Fruit fly (Drosophila melanogaster) whole organism, embryonic: Measurements from ENCODE around the gene mio.

Experiments used
- ATbp ChIP-seq: fragments of 200-800 bp; sonication (Bioruptor generic); optimal IDR thresholded peaks from 2 replicates; lab custom pipeline; 2017; ENCODE audit warnings: missing biosample characterization, mild to moderate bottlenecking, missing genetic modification characterization, missing genetic modification reagents
- Aef1 ChIP-seq: fragments of 200-800 bp; sonication (Bioruptor generic); IDR thresholded peaks from 3 replicates; pipeline ENCODE4 v1.3.6; 2022; ENCODE audit warnings: missing biosample characterization, missing genetic modification characterization
- Atf6 ChIP-seq: fragments of 200-800 bp; sonication (Bioruptor generic); IDR thresholded peaks from 2 replicates; pipeline ENCODE4 v1.3.6; 2022; ENCODE audit warnings: missing biosample characterization, missing genetic modification characterization
- Bteb2 ChIP-seq: fragments of 200-800 bp; sonication (Bioruptor generic); optimal IDR thresholded peaks from 2 replicates; lab custom pipeline; 2016; ENCODE audit warnings: missing biosample characterization, missing genetic modification characterization
- CG10959 ChIP-seq: fragments of 200-800 bp; sonication (Bioruptor generic); IDR thresholded peaks from 2 replicates; pipeline ENCODE4 v1.3.6; 2022; ENCODE audit warnings: missing biosample characterization, missing genetic modification characterization
- CG11696 ChIP-seq: fragments of 200-800 bp; sonication (Bioruptor generic); IDR thresholded peaks from 2 replicates; pipeline ENCODE4 v1.3.6; 2022; ENCODE audit warnings: missing biosample characterization, missing genetic modification characterization
- CG14014 ChIP-seq: fragments of 200-800 bp; sonication (Bioruptor generic); IDR thresholded peaks from 2 replicates; pipeline ENCODE4 v1.3.6; 2022; ENCODE audit warnings: missing biosample characterization, missing genetic modification characterization
- CG14965 ChIP-seq: fragments of 200-800 bp; sonication (Bioruptor generic); optimal IDR thresholded peaks from 2 replicates; lab custom pipeline; 2016; ENCODE audit warnings: missing biosample characterization, missing genetic modification characterization, borderline replicate concordance
- CG15011 ChIP-seq: fragments of 200-800 bp; sonication (Bioruptor generic); optimal IDR thresholded peaks from 3 replicates; lab custom pipeline; 2018; ENCODE audit warnings: missing biosample characterization, mild to moderate bottlenecking, missing genetic modification characterization
- CG15696 ChIP-seq: fragments of 200-800 bp; sonication (Bioruptor generic); optimal IDR thresholded peaks from 2 replicates; lab custom pipeline; 2019; ENCODE audit warnings: missing biosample characterization, mild to moderate bottlenecking, missing genetic modification characterization, moderate library complexity
- CG1647 ChIP-seq: fragments of 200-800 bp; sonication (Bioruptor generic); optimal IDR thresholded peaks from 3 replicates; lab custom pipeline; 2016; ENCODE audit warnings: missing biosample characterization, missing genetic modification characterization
- CG16779 ChIP-seq: fragments of 200-800 bp; sonication (Bioruptor generic); IDR thresholded peaks from 2 replicates; pipeline ENCODE4 v1.3.6; 2022; ENCODE audit warnings: missing biosample characterization, missing genetic modification characterization
- CG17186 ChIP-seq: fragments of 200-800 bp; sonication (Bioruptor generic); optimal IDR thresholded peaks from 3 replicates; lab custom pipeline; 2017; ENCODE audit warnings: missing biosample characterization, missing genetic modification reagents, missing genetic modification characterization
- CG17612 ChIP-seq: fragments of 200-800 bp; sonication (Bioruptor generic); IDR thresholded peaks from 2 replicates; pipeline ENCODE4 v1.3.6; 2022; ENCODE audit warnings: missing biosample characterization, missing genetic modification characterization
- CG31388 ChIP-seq: fragments of 200-800 bp; sonication (Bioruptor generic); optimal IDR thresholded peaks from 2 replicates; lab custom pipeline; 2016; ENCODE audit warnings: missing biosample characterization, missing genetic modification characterization
- CG32532 ChIP-seq: fragments of 200-800 bp; sonication (Bioruptor generic); IDR thresholded peaks from 2 replicates; pipeline ENCODE4 v1.3.6; 2022; ENCODE audit warnings: missing biosample characterization, missing genetic modification characterization
- CG4328 ChIP-seq: fragments of 200-800 bp; sonication (Bioruptor generic); optimal IDR thresholded peaks from 3 replicates; lab custom pipeline; 2017; ENCODE audit warnings: missing biosample characterization, missing genetic modification reagents, missing genetic modification characterization
- CG4820 ChIP-seq: fragments of 200-800 bp; sonication (Bioruptor generic); optimal IDR thresholded peaks from 3 replicates; lab custom pipeline; 2016; ENCODE audit warnings: missing biosample characterization, missing genetic modification characterization
- CG6854 ChIP-seq: fragments of 200-800 bp; sonication (Bioruptor generic); optimal IDR thresholded peaks from 3 replicates; lab custom pipeline; 2017; ENCODE audit warnings: missing biosample characterization, mild to moderate bottlenecking, missing genetic modification characterization
- CG9797 ChIP-seq: fragments of 200-800 bp; sonication (Bioruptor generic); optimal IDR thresholded peaks from 3 replicates; lab custom pipeline; 2018; ENCODE audit warnings: missing biosample characterization, mild to moderate bottlenecking, missing genetic modification characterization
- CkIIα-i1 ChIP-seq: fragments of 200-800 bp; sonication (Bioruptor generic); IDR thresholded peaks from 2 replicates; pipeline ENCODE4 v1.3.6; 2022; ENCODE audit warnings: missing biosample characterization, missing genetic modification characterization
- Dbx ChIP-seq: fragments of 200-800 bp; sonication (Bioruptor generic); IDR thresholded peaks from 3 replicates; pipeline ENCODE4 v1.3.6; 2022; ENCODE audit warnings: missing biosample characterization, missing genetic modification characterization
- Dek ChIP-seq: fragments of 200-800 bp; sonication (Bioruptor generic); optimal IDR thresholded peaks from 3 replicates; lab custom pipeline; 2019; ENCODE audit warnings: missing biosample characterization, mild to moderate bottlenecking, missing genetic modification characterization, moderate library complexity
- Jarid2 ChIP-seq: fragments of 200-800 bp; sonication (Bioruptor generic); optimal IDR thresholded peaks from 3 replicates; lab custom pipeline; 2017; ENCODE audit warnings: mild to moderate bottlenecking, missing biosample characterization, missing genetic modification reagents, missing genetic modification characterization
- MBD-R2 ChIP-seq: fragments of 200-800 bp; sonication (Bioruptor generic); IDR thresholded peaks from 2 replicates; pipeline ENCODE4 v1.3.6; 2022; ENCODE audit warnings: missing biosample characterization, missing genetic modification characterization
- Myb ChIP-seq: fragments of 200-800 bp; sonication (Bioruptor generic); optimal IDR thresholded peaks from 2 replicates; lab custom pipeline; 2016; ENCODE audit warnings: missing biosample characterization, missing genetic modification characterization
- Opbp ChIP-seq: fragments of 200-800 bp; sonication (Bioruptor generic); IDR thresholded peaks from 3 replicates; pipeline ENCODE4 v1.3.6; 2022; ENCODE audit warnings: missing biosample characterization, missing genetic modification characterization; ENCODE audit not compliant: partially characterized antibody
- Pdp1 ChIP-seq, 2 experiments: fragments of 200-800 bp; sonication (Bioruptor generic); optimal IDR thresholded peaks; 3 replicates each; lab custom pipeline; 2016; ENCODE audit warnings: missing biosample characterization in 2 of 2, missing genetic modification characterization in 2 of 2, mild to moderate bottlenecking in 1 of 2, moderate library complexity in 1 of 2
- Rx ChIP-seq: fragments of 200-800 bp; sonication (Bioruptor generic); IDR thresholded peaks from 2 replicates; pipeline ENCODE4 v1.3.6; 2022; ENCODE audit warnings: missing biosample characterization, missing genetic modification characterization
- Side ChIP-seq: fragments of 200-800 bp; sonication (Bioruptor generic); optimal IDR thresholded peaks from 2 replicates; lab custom pipeline; 2016; ENCODE audit warnings: missing biosample characterization, missing genetic modification characterization
- Six4 ChIP-seq: fragments of 200-800 bp; sonication (Bioruptor generic); optimal IDR thresholded peaks from 2 replicates; lab custom pipeline; 2016; ENCODE audit warnings: missing biosample characterization, missing genetic modification characterization
- Trl ChIP-seq, 3 experiments: fragments of >200 bp in 2 of 3; fragments of 200-800 bp in 1 of 3; sonication (Bioruptor generic) in 1 of 3; optimal IDR thresholded peaks; 2 replicates in 1 of 3; 3 replicates in 2 of 3; lab custom pipeline; 2016 to 2017; ENCODE audit warnings: missing biosample characterization in 1 of 3, missing genetic modification characterization in 1 of 3
- abd-A ChIP-seq: fragments of 200-800 bp; sonication (Bioruptor generic); optimal IDR thresholded peaks from 3 replicates; lab custom pipeline; 2019; ENCODE audit warnings: missing biosample characterization, mild to moderate bottlenecking, missing genetic modification characterization, moderate library complexity
- ac ChIP-seq: fragments of 200-800 bp; sonication (Bioruptor generic); optimal IDR thresholded peaks from 3 replicates; lab custom pipeline; 2017; ENCODE audit warnings: missing biosample characterization, mild to moderate bottlenecking, missing genetic modification characterization
- aop ChIP-seq: fragments of 200-800 bp; sonication (Bioruptor generic); IDR thresholded peaks from 2 replicates; pipeline ENCODE4 v1.3.6; 2022; ENCODE audit warnings: missing biosample characterization, missing genetic modification characterization
- br ChIP-seq: fragments of >200 bp; optimal IDR thresholded peaks from 2 replicates; lab custom pipeline; 2017
- chm ChIP-seq: fragments of 200-800 bp; sonication (Bioruptor generic); IDR thresholded peaks from 2 replicates; pipeline ENCODE4 v1.3.6; 2022; ENCODE audit warnings: missing biosample characterization, missing genetic modification characterization
- crol ChIP-seq: fragments of 200-800 bp; sonication (Bioruptor generic); IDR thresholded peaks from 2 replicates; pipeline ENCODE4 v1.3.6; 2022; ENCODE audit warnings: missing biosample characterization, missing genetic modification characterization
- dati ChIP-seq: fragments of 200-800 bp; sonication (Bioruptor generic); IDR thresholded peaks from 2 replicates; pipeline ENCODE4 v1.3.6; 2022; ENCODE audit warnings: missing biosample characterization, missing genetic modification characterization
- eyg ChIP-seq: fragments of 200-800 bp; sonication (Bioruptor generic); optimal IDR thresholded peaks from 3 replicates; lab custom pipeline; 2016; ENCODE audit warnings: missing biosample characterization, missing genetic modification characterization
- gcm2 ChIP-seq: fragments of 200-800 bp; sonication (Bioruptor generic); optimal IDR thresholded peaks from 2 replicates; lab custom pipeline; 2016; ENCODE audit warnings: missing biosample characterization, missing genetic modification characterization
- jigr1 ChIP-seq: fragments of 200-800 bp; sonication (Bioruptor generic); IDR thresholded peaks from 3 replicates; pipeline ENCODE4 v1.3.6; 2022; ENCODE audit warnings: missing biosample characterization, missing genetic modification characterization
- kay ChIP-seq: fragments of 200-800 bp; sonication (Bioruptor generic); optimal IDR thresholded peaks from 2 replicates; lab custom pipeline; 2016; ENCODE audit warnings: missing biosample characterization, missing genetic modification characterization
- mirr ChIP-seq: fragments of 200-800 bp; sonication (Bioruptor generic); optimal IDR thresholded peaks from 3 replicates; lab custom pipeline; 2018; ENCODE audit warnings: missing biosample characterization, mild to moderate bottlenecking, missing genetic modification characterization
- mld ChIP-seq: fragments of 200-800 bp; sonication (Bioruptor generic); IDR thresholded peaks from 3 replicates; pipeline ENCODE4 v1.3.6; 2022; ENCODE audit warnings: missing biosample characterization, missing genetic modification characterization; ENCODE audit not compliant: partially characterized antibody
- onecut ChIP-seq: fragments of 200-800 bp; sonication (Bioruptor generic); IDR thresholded peaks from 2 replicates; pipeline ENCODE4 v1.3.6; 2022; ENCODE audit warnings: missing biosample characterization, missing genetic modification characterization
- pb ChIP-seq: fragments of 200-800 bp; sonication (Bioruptor generic); optimal IDR thresholded peaks from 3 replicates; lab custom pipeline; 2016; ENCODE audit warnings: missing biosample characterization, missing genetic modification characterization
- pfk ChIP-seq: fragments of 200-800 bp; sonication (Bioruptor generic); optimal IDR thresholded peaks from 2 replicates; lab custom pipeline; 2018; ENCODE audit warnings: missing biosample characterization, mild to moderate bottlenecking, missing genetic modification characterization, moderate library complexity
- sob ChIP-seq: fragments of 200-800 bp; sonication (Bioruptor generic); IDR thresholded peaks from 2 replicates; pipeline ENCODE4 v1.3.6; 2022; ENCODE audit warnings: missing biosample characterization, missing genetic modification characterization
- trh ChIP-seq: fragments of 200-800 bp; sonication (Bioruptor generic); optimal IDR thresholded peaks from 2 replicates; lab custom pipeline; 2016; ENCODE audit warnings: missing biosample characterization, missing genetic modification characterization
- vnd ChIP-seq: fragments of 200-800 bp; sonication (Bioruptor generic); IDR thresholded peaks from 3 replicates; pipeline ENCODE4 v1.3.6; 2022; ENCODE audit warnings: missing biosample characterization, missing genetic modification characterization; ENCODE audit not compliant: partially characterized antibody

Gene mio

DNA sequence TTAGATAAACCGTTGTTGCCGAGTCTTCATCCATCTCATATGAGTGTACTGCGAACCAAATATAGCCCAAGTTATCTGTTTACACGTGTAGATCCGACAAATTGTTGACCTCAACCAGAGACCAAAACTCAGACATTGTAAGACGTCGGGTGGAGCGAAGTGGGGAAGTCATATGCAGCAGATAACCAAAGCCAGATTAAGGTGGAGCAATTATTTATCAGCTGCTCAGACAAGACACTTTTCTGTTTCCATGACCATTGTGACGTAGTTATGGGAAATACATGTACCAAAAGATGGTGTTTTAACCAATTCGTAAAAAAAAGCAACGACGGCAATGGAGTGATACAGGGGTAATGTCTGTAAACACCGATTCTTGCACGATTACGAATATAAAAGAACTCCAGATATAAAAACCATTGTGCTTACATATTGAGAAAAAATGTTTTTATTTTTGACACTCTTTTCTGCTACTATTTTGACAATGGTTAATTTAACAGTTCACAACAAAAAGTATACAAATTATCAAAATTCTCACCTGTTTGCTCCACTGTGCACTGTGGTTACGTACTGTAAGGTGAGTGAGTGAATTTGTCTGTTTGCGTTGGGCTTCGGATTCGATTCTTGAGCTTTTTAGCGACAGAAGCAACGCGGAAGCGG, 39.6 kb upstream of the mio start (continued):
- no peak for TF ChIP-seq mirr (GFP tag; lab: Kevin White, UChicago)
- TF ChIP-seq CG17612 = no peak
- TF ChIP-seq Rx = no peak
- TF ChIP-seq eyg (GFP tag; lab: Kevin White, UChicago) = peak; percentile 19
- no peak for TF ChIP-seq onecut
- no peak for TF ChIP-seq CG6854 (GFP tag; lab: Kevin White, UChicago)
- no peak for TF ChIP-seq Jarid2 (GFP tag; lab: Kevin White, UChicago)
- no peak for TF ChIP-seq chm
- no peak for TF ChIP-seq trh (GFP tag; lab: Kevin White, UChicago)
- TF ChIP-seq br (lab: Kevin White, UChicago) = no peak
- peak; percentile 45 for TF ChIP-seq pb (GFP tag; lab: Kevin White, UChicago)
- TF ChIP-seq Trl (optimal IDR thresholded peaks at IDR 0.05; lab: Kevin White, UChicago) = no peak
- TF ChIP-seq Trl (GFP tag; optimal IDR thresholded peaks at IDR 0.05; lab: Kevin White, UChicago) = peak; percentile 41
- TF ChIP-seq CG31388 = no peak
- no peak for TF ChIP-seq CkIIα-i1 (GFP tag; lab: Robert Waterston, UW)
- TF ChIP-seq Dek = peak; percentile 35
- TF ChIP-seq CG15696 (tag; lab: Kevin White, UChicago) = no peak
- TF ChIP-seq mld (GFP tag; lab: Robert Waterston, UW) = no peak
- no peak for TF ChIP-seq CG15011 (GFP tag; lab: Kevin White, UChicago)
- 0 out of 3 replicates have a peak, but pooled peaks have one; percentile 15 for TF ChIP-seq Aef1
- no peak for TF ChIP-seq Opbp (GFP tag; lab: Robert Waterston, UW)
- TF ChIP-seq Pdp1 (GFP tag; optimal IDR thresholded peaks at IDR 0.05; lab: Kevin White, UChicago) = peak; percentile 47 to 59
- TF ChIP-seq Side (GFP tag; lab: Kevin White, UChicago) = peak; percentile 9
- no peak for TF ChIP-seq CG4328 (GFP tag; lab: Kevin White, UChicago)
- no peak for TF ChIP-seq CG14965 (GFP tag; lab: Kevin White, UChicago)
- TF ChIP-seq dati (GFP tag; lab: Robert Waterston, UW) = no peak
- TF ChIP-seq pfk (GFP tag; lab: Kevin White, UChicago) = no peak
- TF ChIP-seq gcm2 (GFP tag; lab: Kevin White, UChicago) = peak; percentile 64
- TF ChIP-seq Six4 (GFP tag; lab: Kevin White, UChicago) = peak; percentile 14
- TF ChIP-seq Dbx = 0 out of 3 replicates have a peak, but pooled peaks have one; percentile 28
- peak; percentile 32; the same call in 1 of the 2 replicates for TF ChIP-seq sob (GFP tag; lab: Robert Waterston, UW)
- no peak for TF ChIP-seq CG10959
- no peak for TF ChIP-seq abd-A (tag; lab: Kevin White, UChicago)
- peak; percentile 46; the same call in 1 of the 2 replicates for TF ChIP-seq CG11696
- no peak for TF ChIP-seq vnd (GFP tag; lab: Robert Waterston, UW)
- peak; percentile 58; the same call in 1 of the 2 replicates for TF ChIP-seq Atf6 (GFP tag; lab: Robert Waterston, UW)
- TF ChIP-seq ATbp (GFP tag; lab: Kevin White, UChicago) = no peak
- peak; percentile 43; the same call in 1 of the 2 replicates for TF ChIP-seq CG14014 (GFP tag; lab: Robert Waterston, UW)
- peak; percentile 36 for TF ChIP-seq CG4820
- TF ChIP-seq Bteb2 (GFP tag; lab: Kevin White, UChicago) = no peak
- TF ChIP-seq CG16779 = no peak
- TF ChIP-seq crol (GFP tag; lab: Robert Waterston, UW) = no peak
- no peak for TF ChIP-seq ac (GFP tag; lab: Kevin White, UChicago)
- peak; percentile 61 for TF ChIP-seq CG32532 (GFP tag; lab: Robert Waterston, UW)
- peak; percentile 46 for TF ChIP-seq Myb (GFP tag; lab: Kevin White, UChicago)
- TF ChIP-seq kay (GFP tag; lab: Kevin White, UChicago) = no peak
- no peak for TF ChIP-seq jigr1 (GFP tag; lab: Robert Waterston, UW)
- peak; percentile 59 for TF ChIP-seq CG1647 (GFP tag; lab: Kevin White, UChicago)
- TF ChIP-seq CG9797 (GFP tag; lab: Kevin White, UChicago) = no peak
- TF ChIP-seq aop (GFP tag; lab: Robert Waterston, UW) = no peak
- peak; percentile 13; the same call in 1 of the 2 replicates for TF ChIP-seq MBD-R2
- TF ChIP-seq CG17186 (GFP tag; lab: Kevin White, UChicago) = no peak
